Fruit fly (Drosophila melanogaster) whole organism, embryonic: Measurements from ENCODE around the gene Orco.

Experiments used
- ATbp ChIP-seq: fragments of 200-800 bp; sonication (Bioruptor generic); optimal IDR thresholded peaks from 2 replicates; lab custom pipeline; 2017; ENCODE audit warnings: missing biosample characterization, mild to moderate bottlenecking, missing genetic modification characterization, missing genetic modification reagents
- Adf1 ChIP-seq: fragments of 200-800 bp; sonication (Bioruptor generic); IDR thresholded peaks from 2 replicates; pipeline ENCODE4 v1.3.6; 2022; ENCODE audit warnings: missing biosample characterization, missing genetic modification characterization
- Atf6 ChIP-seq: fragments of 200-800 bp; sonication (Bioruptor generic); IDR thresholded peaks from 2 replicates; pipeline ENCODE4 v1.3.6; 2022; ENCODE audit warnings: missing biosample characterization, missing genetic modification characterization
- CG12744 ChIP-seq: fragments of 200-800 bp; sonication (Bioruptor generic); optimal IDR thresholded peaks from 2 replicates; lab custom pipeline; 2016; ENCODE audit warnings: missing biosample characterization, missing genetic modification characterization
- CG14965 ChIP-seq: fragments of 200-800 bp; sonication (Bioruptor generic); optimal IDR thresholded peaks from 2 replicates; lab custom pipeline; 2016; ENCODE audit warnings: missing biosample characterization, missing genetic modification characterization, borderline replicate concordance
- CG15011 ChIP-seq: fragments of 200-800 bp; sonication (Bioruptor generic); optimal IDR thresholded peaks from 3 replicates; lab custom pipeline; 2018; ENCODE audit warnings: missing biosample characterization, mild to moderate bottlenecking, missing genetic modification characterization
- CG2116 ChIP-seq: fragments of 200-800 bp; sonication (Bioruptor generic); optimal IDR thresholded peaks from 3 replicates; lab custom pipeline; 2018; ENCODE audit warnings: missing biosample characterization, mild to moderate bottlenecking, missing genetic modification characterization
- CG2875 ChIP-seq: fragments of 200-800 bp; sonication (Bioruptor generic); optimal IDR thresholded peaks from 2 replicates; lab custom pipeline; 2017; ENCODE audit warnings: missing biosample characterization, mild to moderate bottlenecking, missing genetic modification characterization, missing genetic modification reagents
- CG31224 ChIP-seq: fragments of 200-800 bp; sonication (Bioruptor generic); IDR thresholded peaks from 2 replicates; pipeline ENCODE4 v1.3.6; 2022; ENCODE audit warnings: missing biosample characterization, missing genetic modification characterization
- CG33557 ChIP-seq: fragments of 200-800 bp; sonication (Bioruptor generic); optimal IDR thresholded peaks from 2 replicates; lab custom pipeline; 2019; ENCODE audit warnings: missing biosample characterization, mild to moderate bottlenecking, missing genetic modification characterization, moderate library complexity
- CG4707 ChIP-seq: fragments of 200-800 bp; sonication (Bioruptor generic); optimal IDR thresholded peaks from 2 replicates; lab custom pipeline; 2018; ENCODE audit warnings: missing biosample characterization, mild to moderate bottlenecking, missing genetic modification characterization, moderate library complexity
- CG4854 ChIP-seq: fragments of 200-800 bp; sonication (Bioruptor generic); optimal IDR thresholded peaks from 2 replicates; lab custom pipeline; 2016; ENCODE audit warnings: missing biosample characterization, missing genetic modification characterization, inconsistent platforms
- CG5953 ChIP-seq: fragments of 200-800 bp; sonication (Bioruptor generic); IDR thresholded peaks from 2 replicates; pipeline ENCODE4 v1.3.6; 2022; ENCODE audit warnings: missing biosample characterization, missing genetic modification characterization
- CG6654 ChIP-seq: fragments of 200-800 bp; sonication (Bioruptor generic); optimal IDR thresholded peaks from 2 replicates; lab custom pipeline; 2017; ENCODE audit warnings: missing biosample characterization, mild to moderate bottlenecking, missing genetic modification characterization
- CG6683 ChIP-seq: fragments of 200-800 bp; sonication (Bioruptor generic); optimal IDR thresholded peaks from 2 replicates; lab custom pipeline; 2017; ENCODE audit warnings: missing biosample characterization, mild to moderate bottlenecking, missing genetic modification characterization, missing genetic modification reagents
- CG7357 ChIP-seq: fragments of 200-800 bp; sonication (Bioruptor generic); IDR thresholded peaks from 3 replicates; pipeline ENCODE4 v1.3.6; 2022; ENCODE audit warnings: missing biosample characterization, missing genetic modification characterization
- CG7839 ChIP-seq: fragments of 200-800 bp; sonication (Bioruptor generic); optimal IDR thresholded peaks from 3 replicates; lab custom pipeline; 2018; ENCODE audit warnings: missing biosample characterization, mild to moderate bottlenecking, missing genetic modification characterization, moderate library complexity
- CG8388 ChIP-seq: fragments of 200-800 bp; sonication (Bioruptor generic); optimal IDR thresholded peaks from 2 replicates; lab custom pipeline; 2019; ENCODE audit warnings: missing biosample characterization, mild to moderate bottlenecking, missing genetic modification characterization, moderate library complexity
- CG9215 ChIP-seq: fragments of 200-800 bp; sonication (Bioruptor generic); IDR thresholded peaks from 2 replicates; pipeline ENCODE4 v1.3.6; 2022; ENCODE audit warnings: missing biosample characterization, missing genetic modification characterization
- CTCF ChIP-seq: fragments of 200-800 bp; sonication (Bioruptor generic); optimal IDR thresholded peaks from 2 replicates; lab custom pipeline; 2017; ENCODE audit warnings: missing biosample characterization, mild to moderate bottlenecking, missing genetic modification characterization, moderate library complexity
- CkIIα-i1 ChIP-seq: fragments of 200-800 bp; sonication (Bioruptor generic); IDR thresholded peaks from 2 replicates; pipeline ENCODE4 v1.3.6; 2022; ENCODE audit warnings: missing biosample characterization, missing genetic modification characterization
- Dbx ChIP-seq: fragments of 200-800 bp; sonication (Bioruptor generic); IDR thresholded peaks from 3 replicates; pipeline ENCODE4 v1.3.6; 2022; ENCODE audit warnings: missing biosample characterization, missing genetic modification characterization
- Dip2 ChIP-seq: fragments of 200-800 bp; sonication (Bioruptor generic); IDR thresholded peaks from 2 replicates; pipeline ENCODE4 v1.3.6; 2022; ENCODE audit warnings: missing biosample characterization, missing genetic modification characterization
- Ets65A ChIP-seq: fragments of 200-800 bp; sonication (Bioruptor generic); peaks from one replicate; lab custom pipeline; 2016; ENCODE audit warnings: missing biosample characterization, missing genetic modification characterization
- Hr39 ChIP-seq: fragments of >200 bp; optimal IDR thresholded peaks from 2 replicates; lab custom pipeline; 2017
- PHDP ChIP-seq: fragments of 200-800 bp; sonication (Bioruptor generic); optimal IDR thresholded peaks from 3 replicates; lab custom pipeline; 2018; ENCODE audit warnings: missing biosample characterization, mild to moderate bottlenecking, missing genetic modification characterization, moderate library complexity
- Rx ChIP-seq: fragments of 200-800 bp; sonication (Bioruptor generic); IDR thresholded peaks from 2 replicates; pipeline ENCODE4 v1.3.6; 2022; ENCODE audit warnings: missing biosample characterization, missing genetic modification characterization
- Usf ChIP-seq: fragments of 200-800 bp; sonication (Bioruptor generic); optimal IDR thresholded peaks from 2 replicates; lab custom pipeline; 2017; ENCODE audit warnings: missing genotype, missing biosample characterization, missing genetic modification characterization
- aop ChIP-seq: fragments of 200-800 bp; sonication (Bioruptor generic); IDR thresholded peaks from 2 replicates; pipeline ENCODE4 v1.3.6; 2022; ENCODE audit warnings: missing biosample characterization, missing genetic modification characterization
- ash1 ChIP-seq: fragments of 200-800 bp; sonication (Bioruptor generic); optimal IDR thresholded peaks from 2 replicates; lab custom pipeline; 2018; ENCODE audit warnings: missing biosample characterization, mild to moderate bottlenecking, missing genetic modification characterization
- cato ChIP-seq: fragments of 200-800 bp; sonication (Bioruptor generic); optimal IDR thresholded peaks from 2 replicates; lab custom pipeline; 2016; ENCODE audit warnings: missing biosample characterization, missing genetic modification characterization, borderline replicate concordance
- crc ChIP-seq: fragments of 200-800 bp; sonication (Bioruptor generic); optimal IDR thresholded peaks from 2 replicates; lab custom pipeline; 2016; ENCODE audit warnings: missing biosample characterization, missing genetic modification characterization
- danr ChIP-seq: fragments of 200-800 bp; sonication (Bioruptor generic); IDR thresholded peaks from 2 replicates; pipeline ENCODE4 v1.3.6; 2022; ENCODE audit warnings: missing biosample characterization, missing genetic modification characterization
- eve ChIP-seq, 2 experiments: fragments of >200 bp; optimal IDR thresholded peaks; 2 replicates each; lab custom pipeline; 2017; ENCODE audit warnings: missing biosample characterization in 2 of 2, missing genetic modification characterization in 2 of 2
- exex ChIP-seq: fragments of 200-800 bp; sonication (Bioruptor generic); optimal IDR thresholded peaks from 4 replicates; lab custom pipeline; 2018; ENCODE audit warnings: missing biosample characterization, mild to moderate bottlenecking, missing genetic modification characterization, moderate library complexity
- fd102C ChIP-seq: fragments of 200-800 bp; sonication (Bioruptor generic); optimal IDR thresholded peaks from 2 replicates; lab custom pipeline; 2018; ENCODE audit warnings: missing biosample characterization, mild to moderate bottlenecking, missing genetic modification characterization, moderate library complexity
- gcm ChIP-seq: fragments of 200-800 bp; sonication (Bioruptor generic); optimal IDR thresholded peaks from 2 replicates; lab custom pipeline; 2019; ENCODE audit warnings: missing biosample characterization, mild to moderate bottlenecking, missing genetic modification characterization, moderate library complexity
- gt ChIP-seq: fragments of 200-800 bp; sonication (Bioruptor generic); IDR thresholded peaks from 2 replicates; pipeline ENCODE4 v1.3.6; 2022; ENCODE audit warnings: missing biosample characterization, missing genetic modification characterization
- ind ChIP-seq: fragments of 200-800 bp; sonication (Bioruptor generic); optimal IDR thresholded peaks from 3 replicates; lab custom pipeline; 2016; ENCODE audit warnings: missing biosample characterization, missing genetic modification characterization
- lbe ChIP-seq: fragments of 200-800 bp; sonication (Bioruptor generic); optimal IDR thresholded peaks from 2 replicates; lab custom pipeline; 2016; ENCODE audit warnings: missing biosample characterization, mild to moderate bottlenecking, missing genetic modification characterization
- lmd ChIP-seq: fragments of 200-800 bp; sonication (Bioruptor generic); IDR thresholded peaks from 2 replicates; pipeline ENCODE4 v1.3.6; 2022; ENCODE audit warnings: missing biosample characterization, missing genetic modification characterization
- nom ChIP-seq: fragments of 200-800 bp; sonication (Bioruptor generic); optimal IDR thresholded peaks from 2 replicates; lab custom pipeline; 2017; ENCODE audit warnings: missing biosample characterization, missing genetic modification characterization, mild to moderate bottlenecking, moderate library complexity, missing genetic modification reagents
- psq ChIP-seq: fragments of 200-800 bp; sonication (Bioruptor generic); optimal IDR thresholded peaks from 2 replicates; lab custom pipeline; 2017; ENCODE audit warnings: missing biosample characterization, missing genetic modification characterization
- salm ChIP-seq: fragments of 200-800 bp; sonication (Bioruptor generic); optimal IDR thresholded peaks from 2 replicates; lab custom pipeline; 2018; ENCODE audit warnings: missing biosample characterization, mild to moderate bottlenecking, missing genetic modification characterization
- sisA ChIP-seq: fragments of 200-800 bp; sonication (Bioruptor generic); IDR thresholded peaks from 2 replicates; pipeline ENCODE4 v1.3.6; 2022; ENCODE audit warnings: missing biosample characterization, missing genetic modification characterization
- slou ChIP-seq: fragments of 200-800 bp; sonication (Bioruptor generic); optimal IDR thresholded peaks from 3 replicates; lab custom pipeline; 2016; ENCODE audit warnings: missing biosample characterization, missing genetic modification characterization
- sug ChIP-seq: fragments of 200-800 bp; optimal IDR thresholded peaks from 2 replicates; lab custom pipeline; 2019; ENCODE audit warnings: missing biosample characterization, mild to moderate bottlenecking, missing genetic modification characterization, moderate library complexity
- ttk ChIP-seq: fragments of 200-800 bp; sonication (Bioruptor generic); IDR thresholded peaks from 2 replicates; pipeline ENCODE4 v2.1.2; 2022; ENCODE audit warnings: missing biosample characterization, missing genetic modification characterization
- tx ChIP-seq: fragments of 200-800 bp; sonication (Bioruptor generic); optimal IDR thresholded peaks from 2 replicates; lab custom pipeline; 2016; ENCODE audit warnings: missing biosample characterization, missing genetic modification characterization
- unc-4 ChIP-seq: fragments of 200-800 bp; sonication (Bioruptor generic); IDR thresholded peaks from 2 replicates; pipeline ENCODE4 v1.3.6; 2022; ENCODE audit warnings: missing biosample characterization, missing genetic modification characterization; ENCODE audit not compliant: partially characterized antibody
- zfh1 ChIP-seq: fragments of 200-800 bp; sonication (Bioruptor generic); IDR thresholded peaks from 3 replicates; pipeline ENCODE4 v1.3.6; 2022; ENCODE audit warnings: missing biosample characterization, missing genetic modification characterization

The Orco gene

DNA sequence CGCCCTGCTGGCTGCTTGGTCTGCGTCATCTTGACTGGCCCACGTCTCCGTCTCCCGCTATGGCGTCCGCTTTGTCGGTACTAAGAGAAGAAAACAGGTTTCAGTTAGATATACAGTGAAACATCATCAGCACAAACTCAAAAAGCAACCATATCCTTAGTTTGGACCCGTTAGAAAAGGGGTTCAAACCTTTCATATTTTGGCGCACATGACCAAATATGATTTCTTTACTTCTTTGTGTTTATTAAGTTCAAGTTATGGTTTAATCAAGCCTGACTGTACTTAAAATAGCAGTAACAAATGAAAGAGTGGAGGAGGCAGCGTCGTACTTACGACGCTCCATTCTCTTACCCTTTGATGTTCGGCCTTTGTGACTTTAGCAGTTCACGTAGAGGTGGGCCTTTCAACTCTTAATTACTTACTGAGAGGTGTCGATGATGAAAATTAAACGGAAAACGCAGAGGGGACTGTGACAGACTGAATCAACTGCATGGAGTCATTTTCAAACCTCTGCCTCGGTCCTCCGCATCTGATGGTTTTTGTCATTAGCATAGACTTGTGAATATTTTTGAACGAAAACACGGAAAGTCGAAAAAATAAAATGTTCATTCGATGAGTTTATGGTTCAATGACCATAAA lies 50.4 kb downstream of the Orco start (continued):
- peak; percentile 68; the same call in 1 of the 2 replicates for TF ChIP-seq Rx (GFP tag; lab: Robert Waterston, UW)
- TF ChIP-seq cato (GFP tag; lab: Kevin White, UChicago): peak; percentile 46
- peak; percentile 55 for TF ChIP-seq CG6654 (GFP tag; lab: Kevin White, UChicago)
- peak; percentile 71 for TF ChIP-seq ATbp
- TF ChIP-seq Dbx (GFP tag; lab: Robert Waterston, UW): peak; percentile 85
- TF ChIP-seq Hr39: no peak
- TF ChIP-seq CG6683 (GFP tag; lab: Kevin White, UChicago): peak; percentile 48
- peak; percentile 56 for TF ChIP-seq gcm (GFP tag; lab: Kevin White, UChicago)
- no peak for TF ChIP-seq fd102C (GFP tag; lab: Kevin White, UChicago)
- TF ChIP-seq gt (GFP tag; lab: Robert Waterston, UW): peak; percentile 40; the same call in 1 of the 2 replicates
- TF ChIP-seq Atf6 (GFP tag; lab: Robert Waterston, UW): peak; percentile 87
- peak; percentile 4 for TF ChIP-seq CG2116
- TF ChIP-seq aop (GFP tag; lab: Robert Waterston, UW): 0 out of 2 replicates have a peak, but pooled peaks have one; percentile 15
- TF ChIP-seq sisA (GFP tag; lab: Robert Waterston, UW): peak; percentile 81
- TF ChIP-seq ttk (GFP tag; lab: Robert Waterston, UW): peak; percentile 76
- TF ChIP-seq lbe (GFP tag; lab: Kevin White, UChicago): peak; percentile 94
- TF ChIP-seq CG2875 (GFP tag; lab: Kevin White, UChicago): peak; percentile 55
- TF ChIP-seq CG7357: peak; percentile 70; the same call in 2 of the 3 replicates
- peak; percentile 97 for TF ChIP-seq Ets65A (GFP tag; lab: Kevin White, UChicago)
- peak; percentile 88 for TF ChIP-seq zfh1
- peak; percentile 40 for TF ChIP-seq CG4707 (GFP tag; lab: Kevin White, UChicago)
- peak; percentile 72 for TF ChIP-seq Adf1 (GFP tag; lab: Robert Waterston, UW)
- peak; percentile 79 for TF ChIP-seq PHDP (tag; lab: Kevin White, UChicago)
- peak; percentile 46 for TF ChIP-seq Usf (GFP tag; lab: Kevin White, UChicago)
- TF ChIP-seq salm (tag; lab: Kevin White, UChicago): peak; percentile 68
- peak; percentile 73 for TF ChIP-seq CG31224 (GFP tag; lab: Robert Waterston, UW)
- TF ChIP-seq CG4854 (GFP tag; lab: Kevin White, UChicago): peak; percentile 65
- TF ChIP-seq Dip2: peak; percentile 25; the same call in 1 of the 2 replicates
- TF ChIP-seq CTCF: no peak
- TF ChIP-seq CG8388 (GFP tag; lab: Kevin White, UChicago): peak; percentile 68
- TF ChIP-seq CG7839 (tag; lab: Kevin White, UChicago): peak; percentile 87
- TF ChIP-seq ind (GFP tag; lab: Kevin White, UChicago): peak; percentile 86
- TF ChIP-seq CG15011 (GFP tag; lab: Kevin White, UChicago): peak; percentile 18
- TF ChIP-seq lmd (GFP tag; lab: Robert Waterston, UW): peak; percentile 88
- TF ChIP-seq danr (GFP tag; lab: Robert Waterston, UW): peak; percentile 74
- TF ChIP-seq exex (tag; lab: Kevin White, UChicago): peak; percentile 20
- peak; percentile 54 for TF ChIP-seq nom (GFP tag; lab: Kevin White, UChicago)
- TF ChIP-seq sug: peak; percentile 27
- no peak for TF ChIP-seq unc-4 (GFP tag; lab: Robert Waterston, UW)
- peak; percentile 41 for TF ChIP-seq psq (GFP tag; lab: Kevin White, UChicago)
- TF ChIP-seq CG5953 (GFP tag; lab: Robert Waterston, UW): peak; percentile 71
- peak; percentile 66; the same call in 1 of the 2 replicates for TF ChIP-seq CkIIα-i1 (GFP tag; lab: Robert Waterston, UW)
- TF ChIP-seq CG9215 (GFP tag; lab: Robert Waterston, UW): peak; percentile 61; the same call in 1 of the 2 replicates
- no peak for TF ChIP-seq eve (GFP tag; optimal IDR thresholded peaks at IDR 0.05; lab: Kevin White, UChicago)
- peak; percentile 26 for TF ChIP-seq CG33557 (GFP tag; lab: Kevin White, UChicago)
- TF ChIP-seq slou (GFP tag; lab: Kevin White, UChicago): no peak
- peak; percentile 81 for TF ChIP-seq tx (GFP tag; lab: Kevin White, UChicago)
- TF ChIP-seq CG14965 (GFP tag; lab: Kevin White, UChicago): no peak
- TF ChIP-seq CG12744: peak; percentile 61
- peak; percentile 46 for TF ChIP-seq ash1
- TF ChIP-seq crc (GFP tag; lab: Kevin White, UChicago): peak; percentile 66
